Fruit fly (Drosophila melanogaster): ENCODE measurements around the gene tctn.

dm6 chr2L:6127478-6127877, 3.0 kb downstream of the tctn start, which contains the start of gene WDR79:
- TF ChIP-seq Eip75B (GFP tag; optimal IDR thresholded peaks at IDR 0.05) (no peak), Sox102F (GFP tag; optimal IDR thresholded peaks at IDR 0.05) (no peak), CG8119 (GFP tag; IDR thresholded peaks at IDR 0.05) (no peak), CG10669 (GFP tag; optimal IDR thresholded peaks at IDR 0.05) (no peak), CG34406 (GFP tag; optimal IDR thresholded peaks at IDR 0.05) (no peak), lz (GFP tag; optimal IDR thresholded peaks at IDR 0.05) (no peak), Sox14 (GFP tag; optimal IDR thresholded peaks at IDR 0.05) (no peak), spab (GFP tag; optimal IDR thresholded peaks at IDR 0.05) (no peak)
